Worm (Caenorhabditis elegans) whole organism, late embryonic: ENCODE data around the gene srv-16.

Source experiments
- ceh-48 ChIP-seq: sonication (generic microtip); optimal IDR thresholded peaks from 2 replicates; lab custom pipeline; 2016; ENCODE audit warnings: missing genetic modification characterization, inconsistent platforms, missing compliant biosample characterization
- hlh-30 ChIP-seq: sonication (generic microtip); optimal IDR thresholded peaks from 2 replicates; lab custom pipeline; 2017; ENCODE audit warnings: antibody characterized with exemption, missing genetic modification characterization, missing compliant biosample characterization; ENCODE audit not compliant: insufficient read depth
- sox-2 ChIP-seq: fragments of 200-800 bp; sonication (Bioruptor generic); IDR thresholded peaks from 2 replicates; pipeline ENCODE4 v1.3.6; 2022; ENCODE audit warnings: missing genetic modification reagents, missing genetic modification characterization, missing compliant biosample characterization

ce11 chrIV:15940811-15941210 lies 7.1 kb upstream of the srv-16 start:
- TF ChIP-seq hlh-30 (no peak), sox-2 (GFP tag; lab: Robert Waterston, UW) (no peak), ceh-48 (tag; lab: Kevin White, UChicago) (no peak)
